Worm (Caenorhabditis elegans) whole organism, L1 larva: ENCODE results near the gene spon-1.

Experiments
- lin-39 ChIP-seq: fragments of 150-350 bp; optimal IDR thresholded peaks from 2 replicates; lab custom pipeline; 2014; ENCODE audit warnings: missing biosample characterization, missing genetic modification reagents, missing genetic modification characterization
- nhr-20 ChIP-seq: sonication (generic microtip); optimal IDR thresholded peaks from 2 replicates; lab custom pipeline; 2016; ENCODE audit warnings: mild to moderate bottlenecking, missing genetic modification characterization, missing compliant biosample characterization

ce11 chrII:7122661-7123418, 6.5 kb downstream of the spon-1 start, which contains the start of gene F10E7.11:
- no peak for TF ChIP-seq nhr-20 (tag; lab: Kevin White, UChicago)
- TF ChIP-seq lin-39 (tag; lab: Kevin White, UChicago): no peak
